Fruit fly (Drosophila melanogaster): ENCODE data around the gene Cdep.

Gene Cdep

dm6 chr3R:4910365-4910810, at the start of gene Cdep (continued):
- TF ChIP-seq gce (GFP tag; IDR thresholded peaks at IDR 0.05) (no peak), CG1233 (GFP tag; optimal IDR thresholded peaks at IDR 0.05) (peak; percentile 14), CG8089 (GFP tag; optimal IDR thresholded peaks at IDR 0.05) (no peak), CG31365 (tag; optimal IDR thresholded peaks at IDR 0.05) (no peak), Atf-2 (GFP tag; optimal IDR thresholded peaks at IDR 0.05) (no peak), dysf (GFP tag; IDR thresholded peaks at IDR 0.05) (peak; percentile 31; the same call in 2 of the 3 replicates), CG4424 (GFP tag; optimal IDR thresholded peaks at IDR 0.05) (peak; percentile 33), odd (GFP tag; optimal IDR thresholded peaks at IDR 0.05) (peak; percentile 30), prd (optimal IDR thresholded peaks at IDR 0.05) (no peak), prd (GFP tag; IDR thresholded peaks at IDR 0.05) (peak; percentile 55; the same call in 2 of the 3 replicates), Sry-δ (GFP tag; optimal IDR thresholded peaks at IDR 0.05) (peak; percentile 76), Asciz (GFP tag; optimal IDR thresholded peaks at IDR 0.05) (no peak), Rfx (GFP tag; IDR thresholded peaks at IDR 0.05) (peak; percentile 59; the same call in 1 of the 2 replicates), lab (GFP tag; optimal IDR thresholded peaks at IDR 0.05) (peak; percentile 64), CG7556 (GFP tag; optimal IDR thresholded peaks at IDR 0.05) (no peak), CG17328 (GFP tag; IDR thresholded peaks at IDR 0.05) (no peak), esg (GFP tag; conservative IDR thresholded peaks at IDR 0.05) (no peak), CG11695 (GFP tag; IDR thresholded peaks at IDR 0.05) (no peak), pros (GFP tag; optimal IDR thresholded peaks at IDR 0.05) (no peak), bab2 (GFP tag; optimal IDR thresholded peaks at IDR 0.05) (no peak), CG1647 (GFP tag; optimal IDR thresholded peaks at IDR 0.05) (no peak), ac (GFP tag; optimal IDR thresholded peaks at IDR 0.05) (no peak), Blimp-1 (GFP tag; optimal IDR thresholded peaks at IDR 0.05) (peak; percentile 41), CG7745 (tag; optimal IDR thresholded peaks at IDR 0.05) (no peak), slp2 (GFP tag; optimal IDR thresholded peaks at IDR 0.05) (no peak), Dek (tag; optimal IDR thresholded peaks at IDR 0.05) (peak; percentile 40), ewg (GFP tag; optimal IDR thresholded peaks at IDR 0.05) (no peak), CoRest (tag; optimal IDR thresholded peaks at IDR 0.05) (peak; percentile 35), hb (GFP tag; IDR thresholded peaks at IDR 0.05; ENCODE audit: partially characterized antibody) (peak; percentile 95), CG13624 (GFP tag; optimal IDR thresholded peaks at IDR 0.05) (no peak), usp (GFP tag; optimal IDR thresholded peaks at IDR 0.05) (no peak), CG7372 (GFP tag; IDR thresholded peaks at IDR 0.05) (0 out of 2 replicates have a peak, but pooled peaks have one; percentile 6), CG6689 (GFP tag; IDR thresholded peaks at IDR 0.05) (no peak), jing (GFP tag; optimal IDR thresholded peaks at IDR 0.05) (no peak), CG4820 (GFP tag; optimal IDR thresholded peaks at IDR 0.05) (peak; percentile 22), HLH54F (GFP tag; optimal IDR thresholded peaks at IDR 0.05) (no peak), Poxn (GFP tag; IDR thresholded peaks at IDR 0.05) (no peak), C15 (GFP tag; IDR thresholded peaks at IDR 0.05) (no peak), lilli (GFP tag; optimal IDR thresholded peaks at IDR 0.05) (peak; percentile 20), Elba2 (GFP tag; optimal IDR thresholded peaks at IDR 0.05) (no peak), CG10321 (GFP tag; IDR thresholded peaks at IDR 0.05) (no peak), inv (GFP tag; IDR thresholded peaks at IDR 0.05; ENCODE audit: partially characterized antibody) (peak; percentile 90), dan (GFP tag; IDR thresholded peaks at IDR 0.05) (no peak), dmrt11E (tag; optimal IDR thresholded peaks at IDR 0.05) (peak; percentile 11), CG16863 (GFP tag; optimal IDR thresholded peaks at IDR 0.05) (no peak), CG14441 (GFP tag; IDR thresholded peaks at IDR 0.05) (0 out of 2 replicates have a peak, but pooled peaks have one; percentile 23), fd64A (GFP tag; optimal IDR thresholded peaks at IDR 0.05) (no peak), cad (GFP tag; optimal IDR thresholded peaks at IDR 0.05) (no peak), CG7963 (GFP tag; IDR thresholded peaks at IDR 0.05; ENCODE audit: partially characterized antibody) (peak; percentile 91), Ets97D (GFP tag; optimal IDR thresholded peaks at IDR 0.05) (peak; percentile 54), emc (GFP tag; optimal IDR thresholded peaks at IDR 0.05) (no peak), sug (tag; optimal IDR thresholded peaks at IDR 0.05) (peak; percentile 20)
